Worm (Caenorhabditis elegans) whole organism, early embryonic: Measurements from ENCODE around the gene srbc-44.

Experiments
- B0310.2 ChIP-seq: sonication (generic microtip); optimal IDR thresholded peaks from 2 replicates; lab custom pipeline; 2016; ENCODE audit warnings: mild to moderate bottlenecking, missing genetic modification characterization, missing compliant biosample characterization
- F13C5.2 ChIP-seq: sonication (generic microtip); optimal IDR thresholded peaks from 2 replicates; lab custom pipeline; 2017; ENCODE audit warnings: mild to moderate bottlenecking, missing genetic modification characterization, inconsistent platforms, missing compliant biosample characterization
- aly-1 ChIP-seq: sonication (generic microtip); optimal IDR thresholded peaks from 2 replicates; lab custom pipeline; 2016; ENCODE audit warnings: missing genetic modification characterization, missing compliant biosample characterization
- ama-1 ChIP-seq: fragments of 150-350 bp; optimal IDR thresholded peaks from 2 replicates; lab custom pipeline; 2014
- ceh-13 ChIP-seq: fragments of 200-800 bp; sonication (Bioruptor generic); optimal IDR thresholded peaks from 2 replicates; lab custom pipeline; 2018; ENCODE audit warnings: mild to moderate bottlenecking, missing genetic modification characterization, missing compliant biosample characterization
- ceh-36 ChIP-seq: sonication (generic microtip); optimal IDR thresholded peaks from 2 replicates; lab custom pipeline; 2016; ENCODE audit warnings: missing genetic modification characterization, inconsistent platforms, missing compliant biosample characterization
- ets-7 ChIP-seq: sonication (generic microtip); optimal IDR thresholded peaks from 2 replicates; lab custom pipeline; 2016; ENCODE audit warnings: missing genotype, missing genetic modification characterization, missing compliant biosample characterization
- flt-1 ChIP-seq: fragments of 200-800 bp; sonication (Bioruptor generic); IDR thresholded peaks from 2 replicates; pipeline ENCODE4 v1.3.6; 2022; ENCODE audit warnings: missing genetic modification characterization, missing compliant biosample characterization
- hmbx-1 ChIP-seq: sonication (generic microtip); optimal IDR thresholded peaks from 2 replicates; lab custom pipeline; 2016; ENCODE audit warnings: mild to moderate bottlenecking, missing genetic modification characterization, missing compliant biosample characterization
- hmg-4 ChIP-seq: fragments of 200-800 bp; sonication (Bioruptor generic); optimal IDR thresholded peaks from 2 replicates; lab custom pipeline; 2018; ENCODE audit warnings: mild to moderate bottlenecking, missing genetic modification characterization, missing compliant biosample characterization
- hnd-1 ChIP-seq: sonication (generic microtip); optimal IDR thresholded peaks from 2 replicates; lab custom pipeline; 2016; ENCODE audit warnings: missing genetic modification characterization, missing compliant biosample characterization
- pes-1 ChIP-seq: fragments of 200-800 bp; sonication (Bioruptor generic); IDR thresholded peaks from 2 replicates; pipeline ENCODE4 v1.3.6; 2022; ENCODE audit warnings: missing genetic modification reagents, missing genetic modification characterization, missing compliant biosample characterization
- scrt-1 ChIP-seq: fragments of 200-800 bp; sonication (Bioruptor generic); IDR thresholded peaks from 2 replicates; pipeline ENCODE4 v1.3.6; 2022; ENCODE audit warnings: missing genetic modification characterization, missing compliant biosample characterization
- sea-1 ChIP-seq: fragments of 200-800 bp; sonication (Bioruptor generic); conservative IDR thresholded peaks from 2 replicates; pipeline ENCODE4 v1.3.6; 2022; ENCODE audit warnings: missing genetic modification characterization, missing compliant biosample characterization
- tbx-11 ChIP-seq: fragments of 200-800 bp; sonication (Bioruptor generic); IDR thresholded peaks from 2 replicates; pipeline ENCODE4 v1.3.6; 2022; ENCODE audit warnings: missing genetic modification characterization, missing compliant biosample characterization
- tbx-37 ChIP-seq: fragments of 200-800 bp; sonication (Bioruptor generic); conservative IDR thresholded peaks from 2 replicates; pipeline ENCODE4 v1.3.6; 2022; ENCODE audit warnings: missing genetic modification reagents, missing genetic modification characterization, missing compliant biosample characterization
- tra-4 ChIP-seq: sonication (generic microtip); optimal IDR thresholded peaks from 2 replicates; lab custom pipeline; 2017; ENCODE audit warnings: missing genetic modification characterization, missing compliant biosample characterization

srbc-44 gene

ce11 chrV:12809876-12810275, 21.5 kb upstream of the srbc-44 start, which contains the start of gene ZC443.1:
TSS of gene ZC443.1 (minus strand) at chrV:12810080.
- no peak for TF ChIP-seq scrt-1 (GFP tag; lab: Robert Waterston, UW)
- TF ChIP-seq hmbx-1 = no peak
- no peak for TF ChIP-seq aly-1 (tag; lab: Kevin White, UChicago)
- TF ChIP-seq B0310.2 (tag; lab: Kevin White, UChicago) = no peak
- no peak for TF ChIP-seq tbx-37 (GFP tag; lab: Robert Waterston, UW)
- no peak for TF ChIP-seq ama-1 (lab: Kevin White, UChicago)
- TF ChIP-seq hnd-1 (tag; lab: Kevin White, UChicago) = no peak
- no peak for TF ChIP-seq tra-4 (tag; lab: Kevin White, UChicago)
- TF ChIP-seq F13C5.2 = no peak
- no peak for TF ChIP-seq sea-1 (GFP tag; lab: Robert Waterston, UW)
- TF ChIP-seq tbx-11 (GFP tag; lab: Robert Waterston, UW) = no peak
- no peak for TF ChIP-seq ceh-13 (GFP tag; lab: Kevin White, UChicago)

ce11 chrV:12806190-12806589, 17.8 kb upstream of the srbc-44 start, which contains the start of gene ZC443.7:
TSS of gene ZC443.7 (plus strand) at chrV:12806490.
- no peak for TF ChIP-seq ceh-13 (GFP tag; lab: Kevin White, UChicago)
- TF ChIP-seq scrt-1 (GFP tag; lab: Robert Waterston, UW) = no peak
- TF ChIP-seq tbx-37 (GFP tag; lab: Robert Waterston, UW) = no peak
- TF ChIP-seq hnd-1 (tag; lab: Kevin White, UChicago) = no peak
- TF ChIP-seq pes-1 (GFP tag; lab: Robert Waterston, UW) = no peak
- no peak for TF ChIP-seq F13C5.2

ce11 chrV:12803274-12803673, 14.9 kb upstream of the srbc-44 start, which contains the start of gene srbc-45:
TSS of gene srbc-45 (plus strand) at chrV:12803574.
- TF ChIP-seq ceh-36 (tag; lab: Kevin White, UChicago) (no peak), ets-7 (tag; lab: Kevin White, UChicago) (no peak)

- TF ChIP-seq ceh-36 (tag; lab: Kevin White, UChicago) = no peak
- TF ChIP-seq ama-1 (lab: Kevin White, UChicago) = no peak
- no peak for TF ChIP-seq F13C5.2
- no peak for TF ChIP-seq tbx-11 (GFP tag; lab: Robert Waterston, UW)
- TF ChIP-seq tra-4 (tag; lab: Kevin White, UChicago) = no peak
- no peak for TF ChIP-seq hmg-4 (GFP tag; lab: Kevin White, UChicago)
- TF ChIP-seq B0310.2 (tag; lab: Kevin White, UChicago) = no peak
- no peak for TF ChIP-seq hnd-1 (tag; lab: Kevin White, UChicago)
- TF ChIP-seq aly-1 (tag; lab: Kevin White, UChicago) = no peak
- no peak for TF ChIP-seq scrt-1 (GFP tag; lab: Robert Waterston, UW)
- TF ChIP-seq ets-7 (tag; lab: Kevin White, UChicago) = no peak
- no peak for TF ChIP-seq pes-1 (GFP tag; lab: Robert Waterston, UW)
- TF ChIP-seq ceh-13 (GFP tag; lab: Kevin White, UChicago) = no peak
- no peak for TF ChIP-seq sea-1 (GFP tag; lab: Robert Waterston, UW)
- no peak for TF ChIP-seq flt-1 (GFP tag; lab: Robert Waterston, UW)
- no peak for TF ChIP-seq hmbx-1
- no peak for TF ChIP-seq tbx-37 (GFP tag; lab: Robert Waterston, UW)
Observed at ce11 chrV:12800171-12800570, 11.8 kb upstream of the srbc-44 start, which contains the start of gene ugt-3. TSS of gene ugt-3 (minus strand) at chrV:12800271.

- TF ChIP-seq ceh-36 (tag; lab: Kevin White, UChicago) = no peak
- no peak for TF ChIP-seq pes-1 (GFP tag; lab: Robert Waterston, UW)
- no peak for TF ChIP-seq tbx-37 (GFP tag; lab: Robert Waterston, UW)
- TF ChIP-seq scrt-1 (GFP tag; lab: Robert Waterston, UW) = no peak
- TF ChIP-seq sea-1 (GFP tag; lab: Robert Waterston, UW) = no peak
- TF ChIP-seq ama-1 (lab: Kevin White, UChicago) = no peak
- TF ChIP-seq B0310.2 (tag; lab: Kevin White, UChicago) = no peak
Observed at ce11 chrV:12797992-12798391, 9.6 kb upstream of the srbc-44 start, which contains the start of gene ugt-6. TSS of gene ugt-6 (minus strand) at chrV:12798224.

- TF ChIP-seq sea-1 (GFP tag; lab: Robert Waterston, UW) (no peak), B0310.2 (tag; lab: Kevin White, UChicago) (no peak), ceh-13 (GFP tag; lab: Kevin White, UChicago) (no peak), aly-1 (tag; lab: Kevin White, UChicago) (no peak), F13C5.2 (no peak), ama-1 (lab: Kevin White, UChicago) (no peak), ets-7 (tag; lab: Kevin White, UChicago) (no peak), hnd-1 (tag; lab: Kevin White, UChicago) (no peak), hmbx-1 (no peak), hmg-4 (GFP tag; lab: Kevin White, UChicago) (no peak), flt-1 (GFP tag; lab: Robert Waterston, UW) (no peak), pes-1 (GFP tag; lab: Robert Waterston, UW) (no peak), ceh-36 (tag; lab: Kevin White, UChicago) (no peak), tbx-37 (GFP tag; lab: Robert Waterston, UW) (no peak), tbx-11 (GFP tag; lab: Robert Waterston, UW) (no peak), tra-4 (tag; lab: Kevin White, UChicago) (no peak)
Observed at ce11 chrV:12796908-12797490, 8.6 kb upstream of the srbc-44 start.

- TF ChIP-seq ets-7 (tag; lab: Kevin White, UChicago) (no peak), ceh-36 (tag; lab: Kevin White, UChicago) (no peak), B0310.2 (tag; lab: Kevin White, UChicago) (no peak), tbx-11 (GFP tag; lab: Robert Waterston, UW) (no peak), ceh-13 (GFP tag; lab: Kevin White, UChicago) (no peak), scrt-1 (GFP tag; lab: Robert Waterston, UW) (no peak), flt-1 (GFP tag; lab: Robert Waterston, UW) (no peak), sea-1 (GFP tag; lab: Robert Waterston, UW) (no peak)
Observed at ce11 chrV:12795927-12796326, 7.6 kb upstream of the srbc-44 start.
